Worm (Caenorhabditis elegans): ENCODE data around the gene F15A4.10.

Gene F15A4.10

DNA sequence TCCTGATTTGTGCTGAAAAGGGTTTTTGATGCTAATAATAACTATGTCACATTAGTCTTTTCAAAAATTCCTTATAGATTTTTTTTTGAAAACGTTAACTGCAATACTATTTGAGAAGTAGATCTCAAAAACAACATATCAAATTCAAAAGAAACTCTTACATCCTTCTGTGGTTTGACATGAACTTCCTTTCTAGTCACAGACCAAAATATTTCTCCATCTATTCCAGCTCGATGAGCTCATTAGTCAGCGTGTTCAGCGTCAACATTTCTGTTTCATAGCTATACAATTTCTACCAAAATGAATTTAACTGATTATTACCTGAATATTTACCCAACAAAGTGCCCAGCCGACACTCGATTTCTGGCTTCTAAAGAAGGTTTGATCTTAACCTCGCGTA lies 23.7 kb upstream of the F15A4.10 start, which contains the start of gene srh-67:
Gene srh-67, plus strand, starts transcription at position 301 of the 400 bp plus-strand sequence.
- TF ChIP-seq klf-2 (GFP tag; conservative IDR thresholded peaks at IDR 0.05) (no peak), cog-1 (tag; optimal IDR thresholded peaks at IDR 0.05) (no peak), ref-1 (GFP tag; conservative IDR thresholded peaks at IDR 0.05) (no peak)

DNA sequence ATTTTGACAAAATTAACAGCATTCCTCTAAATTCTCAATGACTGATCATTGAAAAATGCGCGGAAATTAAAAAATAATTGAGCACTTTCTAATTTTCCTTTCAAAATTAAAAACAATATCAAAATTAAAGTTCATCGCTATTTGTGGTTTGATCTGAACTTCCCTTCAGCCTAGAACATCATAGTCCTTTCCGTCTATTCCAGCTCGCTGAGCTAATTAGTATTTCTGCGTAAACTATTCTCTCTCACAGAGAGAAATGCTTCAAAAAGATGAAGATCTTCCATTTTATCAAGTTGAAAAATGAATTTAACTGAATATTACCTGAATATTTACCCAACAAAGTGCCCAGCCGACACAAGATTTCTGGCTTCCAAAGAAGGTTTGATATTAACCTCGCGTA lies 22.1 kb upstream of the F15A4.10 start, which contains the start of gene srh-68:
Gene srh-68, plus strand, starts transcription at position 301 of the 400 bp plus-strand sequence.
- TF ChIP-seq ztf-23 (GFP tag; IDR thresholded peaks at IDR 0.05) (no peak), klf-2 (GFP tag; conservative IDR thresholded peaks at IDR 0.05) (no peak), ztf-29 (GFP tag; IDR thresholded peaks at IDR 0.05) (no peak), ref-1 (GFP tag; conservative IDR thresholded peaks at IDR 0.05) (no peak)

DNA sequence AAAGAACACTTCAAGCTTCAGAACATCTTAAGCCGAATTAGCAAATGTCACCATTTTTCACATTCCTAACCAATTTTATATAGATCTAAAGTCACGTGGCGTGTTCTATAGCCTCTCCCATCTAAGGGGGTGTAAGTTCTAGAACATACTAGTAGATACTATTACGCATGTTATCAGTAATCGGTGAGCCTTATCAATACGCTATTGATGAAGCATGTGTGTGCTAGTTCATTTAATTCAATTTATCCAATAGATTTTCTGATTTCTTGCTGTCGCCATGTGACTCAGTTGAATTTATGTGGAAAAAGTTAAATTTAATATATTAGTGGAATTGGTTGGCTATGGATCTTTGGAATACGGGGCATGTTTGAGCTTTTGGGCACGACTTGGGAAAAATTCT lies 21.6 kb upstream of the F15A4.10 start:
- TF ChIP-seq cog-1 (tag; optimal IDR thresholded peaks at IDR 0.05) (no peak), ref-1 (GFP tag; conservative IDR thresholded peaks at IDR 0.05) (no peak), T22C8.4 (GFP tag; IDR thresholded peaks at IDR 0.05) (no peak), ztf-23 (GFP tag; IDR thresholded peaks at IDR 0.05) (no peak), klf-2 (GFP tag; conservative IDR thresholded peaks at IDR 0.05) (no peak), flt-1 (GFP tag; IDR thresholded peaks at IDR 0.05) (no peak), tab-1 (GFP tag; IDR thresholded peaks at IDR 0.05) (no peak), ztf-29 (GFP tag; IDR thresholded peaks at IDR 0.05) (no peak), med-1 (GFP tag; optimal IDR thresholded peaks at IDR 0.05; ENCODE audit: insufficient read depth) (no peak)

DNA sequence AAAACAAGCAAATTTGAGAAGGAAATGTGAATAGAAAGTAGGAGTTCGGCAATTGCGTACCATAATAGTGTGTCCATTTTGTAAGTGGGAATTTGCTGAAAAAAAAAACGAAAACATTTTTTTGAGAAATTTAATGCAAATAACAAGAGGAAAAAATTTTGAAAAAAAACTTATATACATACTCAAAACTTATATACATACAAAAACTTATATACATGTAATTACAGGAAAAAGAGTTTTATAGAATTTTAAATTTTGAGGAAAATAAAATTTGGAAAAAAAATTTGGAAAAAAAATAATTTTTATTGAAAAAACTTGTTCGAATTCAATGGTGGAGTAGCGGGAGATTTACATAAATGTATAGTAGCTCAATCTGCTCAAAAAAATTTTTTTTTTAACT lies 17.8 kb upstream of the F15A4.10 start, which contains the start of gene ador-1:
Gene ador-1, minus strand, starts transcription at position 101 of the 400 bp plus-strand sequence.
- TF ChIP-seq ztf-23 (GFP tag; IDR thresholded peaks at IDR 0.05) (no peak), flt-1 (GFP tag; IDR thresholded peaks at IDR 0.05) (no peak), tab-1 (GFP tag; IDR thresholded peaks at IDR 0.05) (no peak), T22C8.4 (GFP tag; IDR thresholded peaks at IDR 0.05) (no peak), med-1 (GFP tag; optimal IDR thresholded peaks at IDR 0.05; ENCODE audit: insufficient read depth) (no peak), klf-2 (GFP tag; conservative IDR thresholded peaks at IDR 0.05) (no peak), ztf-29 (GFP tag; IDR thresholded peaks at IDR 0.05) (no peak), cog-1 (tag; optimal IDR thresholded peaks at IDR 0.05) (no peak), ref-1 (GFP tag; conservative IDR thresholded peaks at IDR 0.05) (no peak)

DNA sequence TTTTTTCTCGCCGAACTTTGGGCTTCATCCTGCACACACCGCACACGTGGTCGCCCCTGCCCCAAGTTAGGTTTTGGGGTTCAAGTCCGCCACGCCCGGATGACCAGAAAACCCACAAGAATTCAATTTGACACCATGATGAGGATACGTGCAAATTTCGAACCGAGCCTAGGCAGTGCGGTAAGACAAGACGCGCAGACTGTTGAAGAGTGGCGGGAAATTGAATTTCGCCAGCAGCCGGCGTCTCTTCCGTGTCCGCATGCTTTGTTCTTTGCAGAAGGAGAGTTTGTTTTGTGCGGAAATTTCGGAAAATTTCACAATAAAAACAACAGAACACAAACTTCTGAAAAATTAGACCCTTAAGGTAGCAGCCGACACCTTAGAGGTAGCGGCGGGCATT lies 15.0 kb upstream of the F15A4.10 start:
- TF ChIP-seq klf-2 (GFP tag; conservative IDR thresholded peaks at IDR 0.05) (no peak), flt-1 (GFP tag; IDR thresholded peaks at IDR 0.05) (no peak), tab-1 (GFP tag; IDR thresholded peaks at IDR 0.05) (no peak), ref-1 (GFP tag; conservative IDR thresholded peaks at IDR 0.05) (no peak), ztf-29 (GFP tag; IDR thresholded peaks at IDR 0.05) (no peak), cog-1 (tag; optimal IDR thresholded peaks at IDR 0.05) (no peak), med-1 (GFP tag; optimal IDR thresholded peaks at IDR 0.05; ENCODE audit: insufficient read depth) (no peak), T22C8.4 (GFP tag; IDR thresholded peaks at IDR 0.05) (no peak), ztf-23 (GFP tag; IDR thresholded peaks at IDR 0.05) (no peak)

DNA sequence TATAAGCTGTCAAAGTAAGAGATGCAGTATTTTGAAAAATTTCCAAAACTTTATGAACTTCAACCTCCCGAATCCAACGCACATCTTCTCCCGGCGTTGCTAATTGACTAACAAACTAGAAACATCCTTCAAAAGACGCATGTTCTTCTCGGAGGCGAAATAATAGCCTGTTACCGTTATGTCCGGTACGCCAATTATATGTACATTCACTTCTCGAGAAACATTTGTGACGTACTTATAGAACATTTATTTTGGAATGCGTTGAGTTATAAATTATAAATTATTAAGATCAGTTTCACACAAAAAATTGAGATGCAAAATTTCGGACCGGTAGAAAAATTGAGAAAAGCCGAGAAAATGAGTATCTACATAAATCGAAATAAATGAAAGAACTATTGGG lies 12.0 kb upstream of the F15A4.10 start, which contains the start of gene T21B4.3:
Gene T21B4.3, minus strand, starts transcription at position 101 of the 400 bp plus-strand sequence.
- no peak for TF ChIP-seq T22C8.4 (GFP tag; IDR thresholded peaks at IDR 0.05)
- TF ChIP-seq cog-1 (tag; optimal IDR thresholded peaks at IDR 0.05) = no peak
- no peak for TF ChIP-seq ztf-23 (GFP tag; IDR thresholded peaks at IDR 0.05)
- TF ChIP-seq ref-1 (GFP tag; conservative IDR thresholded peaks at IDR 0.05) = no peak
- TF ChIP-seq tab-1 (GFP tag; IDR thresholded peaks at IDR 0.05) = no peak
- no peak for TF ChIP-seq klf-2 (GFP tag; conservative IDR thresholded peaks at IDR 0.05)
- TF ChIP-seq med-1 (GFP tag; optimal IDR thresholded peaks at IDR 0.05; ENCODE audit: insufficient read depth) = no peak
- TF ChIP-seq ztf-29 (GFP tag; IDR thresholded peaks at IDR 0.05) = no peak
- no peak for TF ChIP-seq flt-1 (GFP tag; IDR thresholded peaks at IDR 0.05)

DNA sequence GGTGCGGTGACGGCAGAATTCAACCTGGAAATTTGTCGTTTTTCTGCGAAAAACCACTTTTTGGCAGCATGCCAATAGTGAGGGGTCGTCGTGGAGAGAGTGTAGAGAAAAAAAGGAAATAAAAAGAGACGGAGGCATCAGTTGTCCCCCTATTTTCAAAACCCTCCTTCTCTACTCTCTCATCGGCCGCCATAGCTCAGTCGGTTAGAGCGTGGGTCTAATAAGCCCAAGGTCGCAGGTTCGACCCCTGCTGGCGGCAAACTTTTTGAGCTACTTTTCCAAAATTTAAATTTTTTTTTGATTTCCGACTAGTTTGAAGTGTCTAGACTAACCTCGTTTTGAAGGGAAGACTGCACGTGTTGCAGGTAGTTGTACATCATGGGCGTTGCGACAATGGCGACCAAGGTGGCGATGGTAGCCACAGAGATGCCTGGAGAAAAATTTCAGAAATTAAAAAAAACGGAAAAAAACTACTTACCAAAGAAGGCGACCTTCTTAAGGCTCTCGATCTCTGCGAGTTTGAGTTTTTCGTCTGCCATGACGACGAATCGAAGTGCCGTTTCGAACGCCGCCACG lies 9.7 kb upstream of the F15A4.10 start, which contains the start of gene col-85:
Gene col-85, minus strand, starts transcription at position 540 of the 576 bp plus-strand sequence.
- TF ChIP-seq ztf-23 (GFP tag; IDR thresholded peaks at IDR 0.05) = peak; percentile 98
- TF ChIP-seq klf-2 (GFP tag; conservative IDR thresholded peaks at IDR 0.05) = peak; percentile 98
- TF ChIP-seq flt-1 (GFP tag; IDR thresholded peaks at IDR 0.05) = peak; percentile 97
- peak; percentile 98 for TF ChIP-seq tab-1 (GFP tag; IDR thresholded peaks at IDR 0.05)
- peak; percentile 100 for TF ChIP-seq ztf-29 (GFP tag; IDR thresholded peaks at IDR 0.05)
- TF ChIP-seq med-1 (GFP tag; optimal IDR thresholded peaks at IDR 0.05; ENCODE audit: insufficient read depth) = peak; percentile 73
- TF ChIP-seq T22C8.4 (GFP tag; IDR thresholded peaks at IDR 0.05) = peak; percentile 96
- TF ChIP-seq ref-1 (GFP tag; conservative IDR thresholded peaks at IDR 0.05) = peak; percentile 88
- TF ChIP-seq cog-1 (tag; optimal IDR thresholded peaks at IDR 0.05) = peak; percentile 83

DNA sequence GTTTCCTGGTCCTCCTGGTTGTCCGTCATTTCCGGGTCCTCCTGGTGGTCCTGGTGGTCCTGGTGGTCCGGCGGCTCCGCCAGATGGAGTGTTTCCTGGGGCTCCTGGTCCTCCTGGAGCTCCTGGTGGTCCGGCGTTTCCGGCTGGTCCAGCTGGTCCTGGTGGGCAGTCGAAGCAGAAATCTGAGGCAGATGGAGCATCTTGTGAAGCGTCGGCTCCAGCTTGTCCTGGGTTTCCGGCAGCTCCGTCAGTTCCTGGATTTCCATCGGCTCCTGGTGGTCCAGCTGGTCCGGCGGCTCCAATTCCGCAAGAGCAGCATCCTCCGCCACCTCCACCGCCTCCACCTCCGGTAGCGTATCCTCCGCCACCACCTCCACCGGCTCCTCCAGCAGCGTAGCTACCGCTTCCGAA lies 9.1 kb upstream of the F15A4.10 start:
- no peak for TF ChIP-seq flt-1 (GFP tag; IDR thresholded peaks at IDR 0.05)
- no peak for TF ChIP-seq ztf-29 (GFP tag; IDR thresholded peaks at IDR 0.05)
- TF ChIP-seq klf-2 (GFP tag; conservative IDR thresholded peaks at IDR 0.05) = no peak
- TF ChIP-seq T22C8.4 (GFP tag; IDR thresholded peaks at IDR 0.05) = no peak
- no peak for TF ChIP-seq cog-1 (tag; optimal IDR thresholded peaks at IDR 0.05)
- TF ChIP-seq tab-1 (GFP tag; IDR thresholded peaks at IDR 0.05) = no peak
- TF ChIP-seq med-1 (GFP tag; optimal IDR thresholded peaks at IDR 0.05; ENCODE audit: insufficient read depth) = no peak
- TF ChIP-seq ztf-23 (GFP tag; IDR thresholded peaks at IDR 0.05) = no peak
- TF ChIP-seq ref-1 (GFP tag; conservative IDR thresholded peaks at IDR 0.05) = no peak

DNA sequence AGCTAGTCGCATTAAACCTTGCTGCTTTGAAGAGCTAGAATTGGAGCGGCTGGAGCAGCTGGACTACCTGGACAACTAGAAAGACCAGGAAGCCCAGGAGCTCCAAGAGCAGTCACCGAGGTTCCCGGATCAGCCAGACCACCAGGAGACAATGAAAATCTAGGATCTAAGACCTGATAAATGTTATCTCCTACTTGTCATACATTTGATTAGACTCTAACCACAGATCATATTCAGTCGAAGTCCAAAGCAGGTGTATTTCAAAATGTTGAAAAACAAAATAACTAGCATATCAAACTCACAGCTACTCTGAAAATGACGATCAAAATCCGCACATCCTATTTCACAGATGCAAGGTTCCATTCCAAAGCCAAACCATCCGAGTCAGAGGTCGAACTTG lies 7.0 kb upstream of the F15A4.10 start, which contains the start of gene srz-6:
Gene srz-6, plus strand, starts transcription at position 301 of the 400 bp plus-strand sequence.
- TF ChIP-seq cog-1 (tag; optimal IDR thresholded peaks at IDR 0.05) (no peak), T22C8.4 (GFP tag; IDR thresholded peaks at IDR 0.05) (no peak), flt-1 (GFP tag; IDR thresholded peaks at IDR 0.05) (no peak), med-1 (GFP tag; optimal IDR thresholded peaks at IDR 0.05; ENCODE audit: insufficient read depth) (no peak), klf-2 (GFP tag; conservative IDR thresholded peaks at IDR 0.05) (no peak), ref-1 (GFP tag; conservative IDR thresholded peaks at IDR 0.05) (no peak), ztf-23 (GFP tag; IDR thresholded peaks at IDR 0.05) (no peak), ztf-29 (GFP tag; IDR thresholded peaks at IDR 0.05) (no peak), tab-1 (GFP tag; IDR thresholded peaks at IDR 0.05) (no peak)

Data from whole organism, midembryonic.